Fruit fly (Drosophila melanogaster): ENCODE results near the gene CG14339.

- TF ChIP-seq cnc (optimal IDR thresholded peaks at IDR 0.05) = no peak
- no peak for TF ChIP-seq Mnt (GFP tag; optimal IDR thresholded peaks at IDR 0.05)
- TF ChIP-seq pad (GFP tag; optimal IDR thresholded peaks at IDR 0.05) = no peak
- TF ChIP-seq CG7101 (tag; optimal IDR thresholded peaks at IDR 0.05) = no peak
- no peak for TF ChIP-seq Crg-1 (GFP tag; optimal IDR thresholded peaks at IDR 0.05)
- no peak for TF ChIP-seq kay (GFP tag; ENCODE audit: borderline replicate concordance)
- peak; percentile 55 for TF ChIP-seq tj (GFP tag; optimal IDR thresholded peaks at IDR 0.05)
Observed at dm6 chr2L:1073530-1073929, 34.8 kb upstream of the CG14339 start.

Measured in whole organism, adult.